Fruit fly (Drosophila melanogaster) whole organism, embryonic: Measurements from ENCODE around the gene Irp-1B.

Experiments
- Atf3 ChIP-seq: fragments of 200-800 bp; sonication (Bioruptor generic); optimal IDR thresholded peaks from 3 replicates; lab custom pipeline; 2016; ENCODE audit warnings: missing biosample characterization, missing genetic modification characterization
- CG10543 ChIP-seq: fragments of 200-800 bp; sonication (Bioruptor generic); optimal IDR thresholded peaks from 3 replicates; lab custom pipeline; 2017; ENCODE audit warnings: missing biosample characterization, mild to moderate bottlenecking, missing genetic modification characterization, moderate library complexity
- CG11398 ChIP-seq: fragments of 200-800 bp; sonication (Bioruptor generic); optimal IDR thresholded peaks from 2 replicates; lab custom pipeline; 2016; ENCODE audit warnings: missing biosample characterization, missing genetic modification characterization
- CG12299 ChIP-seq: fragments of 200-800 bp; sonication (Bioruptor generic); optimal IDR thresholded peaks from 2 replicates; lab custom pipeline; 2018; ENCODE audit warnings: missing biosample characterization, mild to moderate bottlenecking, missing genetic modification characterization
- CG12391 ChIP-seq: fragments of 200-800 bp; sonication (Bioruptor generic); optimal IDR thresholded peaks from 3 replicates; lab custom pipeline; 2018; ENCODE audit warnings: missing biosample characterization, mild to moderate bottlenecking, missing genetic modification characterization, moderate library complexity
- CG12659 ChIP-seq: fragments of 200-800 bp; sonication (Bioruptor generic); optimal IDR thresholded peaks from 3 replicates; lab custom pipeline; 2017; ENCODE audit warnings: mild to moderate bottlenecking, missing biosample characterization, missing genetic modification reagents, missing genetic modification characterization
- CG15514 ChIP-seq: fragments of 200-800 bp; sonication (Bioruptor generic); optimal IDR thresholded peaks from 3 replicates; lab custom pipeline; 2017; ENCODE audit warnings: missing biosample characterization, missing genetic modification characterization, mild to moderate bottlenecking, moderate library complexity, missing genetic modification reagents
- CG17186 ChIP-seq: fragments of 200-800 bp; sonication (Bioruptor generic); optimal IDR thresholded peaks from 3 replicates; lab custom pipeline; 2017; ENCODE audit warnings: missing biosample characterization, missing genetic modification reagents, missing genetic modification characterization
- CG17328 ChIP-seq: fragments of 200-800 bp; sonication (Bioruptor generic); IDR thresholded peaks from 2 replicates; pipeline ENCODE4 v1.3.6; 2022; ENCODE audit warnings: missing biosample characterization, missing genetic modification characterization
- CG17829 ChIP-seq: fragments of 200-800 bp; optimal IDR thresholded peaks from 2 replicates; lab custom pipeline; 2019; ENCODE audit warnings: missing biosample characterization, mild to moderate bottlenecking, missing genetic modification characterization, moderate library complexity
- CG18262 ChIP-seq: fragments of 200-800 bp; optimal IDR thresholded peaks from 3 replicates; lab custom pipeline; 2019; ENCODE audit warnings: missing biosample characterization, mild to moderate bottlenecking, missing genetic modification characterization, moderate library complexity
- CG2199 ChIP-seq: fragments of 200-800 bp; sonication (Bioruptor generic); IDR thresholded peaks from 3 replicates; pipeline ENCODE4 v1.3.6; 2022; ENCODE audit warnings: missing biosample characterization, missing genetic modification characterization
- CG2202 ChIP-seq: fragments of 200-800 bp; sonication (Bioruptor generic); optimal IDR thresholded peaks from 2 replicates; lab custom pipeline; 2018; ENCODE audit warnings: missing biosample characterization, mild to moderate bottlenecking, missing genetic modification characterization
- CG2678 ChIP-seq: fragments of 200-800 bp; sonication (Bioruptor generic); optimal IDR thresholded peaks from 3 replicates; lab custom pipeline; 2019; ENCODE audit warnings: missing biosample characterization, mild to moderate bottlenecking, missing genetic modification characterization, moderate library complexity
- CG2712 ChIP-seq: fragments of 200-800 bp; optimal IDR thresholded peaks from 3 replicates; lab custom pipeline; 2019; ENCODE audit warnings: missing biosample characterization, mild to moderate bottlenecking, missing genetic modification characterization, moderate library complexity
- CG31224 ChIP-seq: fragments of 200-800 bp; sonication (Bioruptor generic); IDR thresholded peaks from 2 replicates; pipeline ENCODE4 v1.3.6; 2022; ENCODE audit warnings: missing biosample characterization, missing genetic modification characterization
- CG42726 ChIP-seq: fragments of 200-800 bp; sonication (Bioruptor generic); IDR thresholded peaks from 2 replicates; pipeline ENCODE4 v1.3.6; 2022; ENCODE audit warnings: missing biosample characterization, missing genetic modification characterization; ENCODE audit not compliant: partially characterized antibody
- CG6765 ChIP-seq: fragments of 200-800 bp; sonication (Bioruptor generic); optimal IDR thresholded peaks from 3 replicates; lab custom pipeline; 2017; ENCODE audit warnings: missing biosample characterization, mild to moderate bottlenecking, missing genetic modification characterization
- CG6813 ChIP-seq: fragments of 200-800 bp; sonication (Bioruptor generic); optimal IDR thresholded peaks from 2 replicates; lab custom pipeline; 2017; ENCODE audit warnings: missing biosample characterization, missing genetic modification characterization, mild to moderate bottlenecking, moderate library complexity, missing genetic modification reagents
- CG6854 ChIP-seq: fragments of 200-800 bp; sonication (Bioruptor generic); optimal IDR thresholded peaks from 3 replicates; lab custom pipeline; 2017; ENCODE audit warnings: missing biosample characterization, mild to moderate bottlenecking, missing genetic modification characterization
- CG7556 ChIP-seq: fragments of 200-800 bp; sonication (Bioruptor generic); optimal IDR thresholded peaks from 2 replicates; lab custom pipeline; 2017; ENCODE audit warnings: missing biosample characterization, mild to moderate bottlenecking, missing genetic modification characterization
- CG7745 ChIP-seq: fragments of 200-800 bp; sonication (Bioruptor generic); optimal IDR thresholded peaks from 2 replicates; lab custom pipeline; 2018; ENCODE audit warnings: missing biosample characterization, mild to moderate bottlenecking, missing genetic modification characterization, moderate library complexity
- CG8290 ChIP-seq, 3 experiments: fragments of 200-800 bp; sonication (Bioruptor generic); optimal IDR thresholded peaks; 2 replicates each; lab custom pipeline; 2016 to 2019; ENCODE audit warnings: missing biosample characterization in 3 of 3, missing genetic modification characterization in 3 of 3, mild to moderate bottlenecking in 2 of 3, moderate library complexity in 1 of 3
- CG9727 ChIP-seq: fragments of 200-800 bp; sonication (Bioruptor generic); optimal IDR thresholded peaks from 3 replicates; lab custom pipeline; 2017; ENCODE audit warnings: missing biosample characterization, mild to moderate bottlenecking, missing genetic modification characterization
- Dad ChIP-seq: fragments of 200-800 bp; sonication (Bioruptor generic); optimal IDR thresholded peaks from 3 replicates; lab custom pipeline; 2016; ENCODE audit warnings: missing biosample characterization, missing genetic modification characterization
- Hr51 ChIP-seq, 2 experiments: fragments of 200-800 bp; sonication (Bioruptor generic); optimal IDR thresholded peaks; 2 replicates in 1 of 2; 3 replicates in 1 of 2; lab custom pipeline; 2016 to 2018; ENCODE audit warnings: missing biosample characterization in 2 of 2, missing genetic modification characterization in 2 of 2, mild to moderate bottlenecking in 1 of 2, moderate library complexity in 1 of 2
- Lpt ChIP-seq: fragments of >200 bp; optimal IDR thresholded peaks from 2 replicates; lab custom pipeline; 2018; ENCODE audit warnings: missing biosample characterization, missing genetic modification characterization
- MTF-1 ChIP-seq: fragments of 200-800 bp; sonication (Bioruptor generic); optimal IDR thresholded peaks from 2 replicates; lab custom pipeline; 2018; ENCODE audit warnings: missing biosample characterization, mild to moderate bottlenecking, missing genetic modification characterization, borderline replicate concordance
- Myb ChIP-seq: fragments of 200-800 bp; sonication (Bioruptor generic); optimal IDR thresholded peaks from 2 replicates; lab custom pipeline; 2016; ENCODE audit warnings: missing biosample characterization, missing genetic modification characterization
- NC2β ChIP-seq: fragments of 200-800 bp; sonication (Bioruptor generic); optimal IDR thresholded peaks from 2 replicates; lab custom pipeline; 2016; ENCODE audit warnings: missing biosample characterization, missing genetic modification characterization
- Sox100B ChIP-seq: fragments of 200-800 bp; sonication (Bioruptor generic); optimal IDR thresholded peaks from 3 replicates; lab custom pipeline; 2018; ENCODE audit warnings: missing biosample characterization, mild to moderate bottlenecking, missing genetic modification characterization
- Spps ChIP-seq: fragments of 200-800 bp; sonication (Bioruptor generic); optimal IDR thresholded peaks from 2 replicates; lab custom pipeline; 2018; ENCODE audit warnings: missing biosample characterization, mild to moderate bottlenecking, missing genetic modification characterization
- Sry-β ChIP-seq: fragments of 200-800 bp; sonication (Bioruptor generic); optimal IDR thresholded peaks from 2 replicates; lab custom pipeline; 2018; ENCODE audit warnings: missing biosample characterization, mild to moderate bottlenecking, missing genetic modification characterization, moderate library complexity
- amos ChIP-seq: fragments of 200-800 bp; sonication (Bioruptor generic); IDR thresholded peaks from 2 replicates; pipeline ENCODE4 v1.3.6; 2022; ENCODE audit warnings: missing biosample characterization, missing genetic modification characterization; ENCODE audit not compliant: partially characterized antibody
- ara ChIP-seq: fragments of 200-800 bp; sonication (Bioruptor generic); IDR thresholded peaks from 2 replicates; pipeline ENCODE4 v1.3.6; 2022; ENCODE audit warnings: missing biosample characterization, missing genetic modification characterization
- crc ChIP-seq: fragments of 200-800 bp; sonication (Bioruptor generic); optimal IDR thresholded peaks from 2 replicates; lab custom pipeline; 2016; ENCODE audit warnings: missing biosample characterization, missing genetic modification characterization
- dan ChIP-seq: fragments of 200-800 bp; sonication (Bioruptor generic); IDR thresholded peaks from 2 replicates; pipeline ENCODE4 v1.3.6; 2022; ENCODE audit warnings: missing biosample characterization, missing genetic modification characterization
- dm ChIP-seq: fragments of 200-800 bp; sonication (Bioruptor generic); optimal IDR thresholded peaks from 3 replicates; lab custom pipeline; 2016; ENCODE audit warnings: missing biosample characterization, missing genetic modification characterization
- gro ChIP-seq: fragments of 200-800 bp; sonication (Bioruptor generic); optimal IDR thresholded peaks from 2 replicates; lab custom pipeline; 2016; ENCODE audit warnings: missing biosample characterization, missing genetic modification characterization
- ham ChIP-seq: fragments of 200-800 bp; sonication (Bioruptor generic); IDR thresholded peaks from 2 replicates; pipeline ENCODE4 v1.3.6; 2022; ENCODE audit warnings: missing biosample characterization, missing genetic modification characterization
- insv ChIP-seq, 2 experiments: fragments of 200-800 bp; sonication (Bioruptor generic); optimal IDR thresholded peaks; 3 replicates each; lab custom pipeline; 2016 to 2018; ENCODE audit warnings: missing biosample characterization in 2 of 2, missing genetic modification characterization in 2 of 2
- lab ChIP-seq: fragments of 200-800 bp; sonication (Bioruptor generic); optimal IDR thresholded peaks from 3 replicates; lab custom pipeline; 2017; ENCODE audit warnings: missing biosample characterization, missing genetic modification characterization, mild to moderate bottlenecking, moderate library complexity, missing genetic modification reagents
- nmo ChIP-seq: fragments of 200-800 bp; sonication (Bioruptor generic); optimal IDR thresholded peaks from 2 replicates; lab custom pipeline; 2018; ENCODE audit warnings: missing biosample characterization, mild to moderate bottlenecking, missing genetic modification characterization, moderate library complexity
- nom ChIP-seq: fragments of 200-800 bp; sonication (Bioruptor generic); optimal IDR thresholded peaks from 2 replicates; lab custom pipeline; 2017; ENCODE audit warnings: missing biosample characterization, missing genetic modification characterization, mild to moderate bottlenecking, moderate library complexity, missing genetic modification reagents
- pho ChIP-seq: fragments of 200-800 bp; sonication (Bioruptor generic); optimal IDR thresholded peaks from 2 replicates; lab custom pipeline; 2016; ENCODE audit warnings: missing biosample characterization, missing genetic modification characterization
- sc ChIP-seq, 3 experiments: fragments of >200 bp in 2 of 3; fragments of 200-800 bp in 1 of 3; sonication (Bioruptor generic) in 1 of 3; optimal IDR thresholded peaks; 2 replicates in 2 of 3; 3 replicates in 1 of 3; lab custom pipeline; 2017; ENCODE audit warnings: mild to moderate bottlenecking in 1 of 3, missing biosample characterization in 1 of 3, missing genetic modification characterization in 1 of 3, missing genetic modification reagents in 1 of 3
- scrt ChIP-seq: fragments of 200-800 bp; sonication (Bioruptor generic); optimal IDR thresholded peaks from 2 replicates; lab custom pipeline; 2018; ENCODE audit warnings: missing biosample characterization, mild to moderate bottlenecking, missing genetic modification characterization, moderate library complexity
- sqz ChIP-seq: fragments of 200-800 bp; sonication (Bioruptor generic); optimal IDR thresholded peaks from 3 replicates; lab custom pipeline; 2018; ENCODE audit warnings: missing biosample characterization, mild to moderate bottlenecking, missing genetic modification characterization
- sr ChIP-seq: fragments of 200-800 bp; sonication (Bioruptor generic); IDR thresholded peaks from 3 replicates; pipeline ENCODE4 v1.3.6; 2022; ENCODE audit warnings: missing biosample characterization, missing genetic modification characterization

The Irp-1B gene

dm6 chr3R:10377849-10378248, 34.8 kb downstream of the Irp-1B start, which contains the start of gene Rfx (continued):
- peak; percentile 30 for TF ChIP-seq CG18262 (tag; lab: Kevin White, UChicago)
- TF ChIP-seq Lpt (GFP tag; lab: Kevin White, UChicago), result no peak
- TF ChIP-seq amos (GFP tag; lab: Robert Waterston, UW), result no peak
- peak; percentile 37 for TF ChIP-seq Sox100B (GFP tag; lab: Kevin White, UChicago)
- TF ChIP-seq insv (GFP tag; optimal IDR thresholded peaks at IDR 0.05; lab: Kevin White, UChicago), result peak; percentile 95 to 98
- peak; percentile 25 for TF ChIP-seq Sry-β (GFP tag; lab: Kevin White, UChicago)
- no peak for TF ChIP-seq sr (GFP tag; lab: Robert Waterston, UW)
- no peak for TF ChIP-seq CG2199 (GFP tag; lab: Robert Waterston, UW)
- peak; percentile 79 for TF ChIP-seq Myb
- TF ChIP-seq Atf3, result no peak
- peak; percentile 6 for TF ChIP-seq pho (GFP tag; lab: Kevin White, UChicago)
- peak; percentile 6 for TF ChIP-seq CG2202 (tag; lab: Kevin White, UChicago)
- peak; percentile 26 for TF ChIP-seq CG12391 (tag; lab: Kevin White, UChicago)
- peak; percentile 44 for TF ChIP-seq gro (GFP tag; lab: Kevin White, UChicago)
- TF ChIP-seq ham (GFP tag; lab: Robert Waterston, UW), result no peak
- TF ChIP-seq CG42726 (GFP tag; lab: Robert Waterston, UW), result no peak
- TF ChIP-seq nom (GFP tag; lab: Kevin White, UChicago), result peak; percentile 55
- no peak for TF ChIP-seq CG7745
- peak; percentile 23 for TF ChIP-seq NC2β (GFP tag; lab: Kevin White, UChicago)
- TF ChIP-seq CG12299 (tag; lab: Kevin White, UChicago), result peak; percentile 57
- TF ChIP-seq CG2712 (tag; lab: Kevin White, UChicago), result peak; percentile 53
- peak; percentile 65 for TF ChIP-seq CG9727
- no peak for TF ChIP-seq MTF-1 (GFP tag; lab: Kevin White, UChicago)
- peak; percentile 69 for TF ChIP-seq CG12659
- TF ChIP-seq CG8290 (GFP tag; optimal IDR thresholded peaks at IDR 0.05; lab: Kevin White, UChicago), result no peak
- TF ChIP-seq CG8290 (tag; optimal IDR thresholded peaks at IDR 0.05; lab: Kevin White, UChicago), result peak in 1 of 2 experiments; percentile 5
- TF ChIP-seq CG31224, result no peak
- peak; percentile 72 for TF ChIP-seq sqz (GFP tag; lab: Kevin White, UChicago)
- peak; percentile 24 for TF ChIP-seq CG2678 (tag; lab: Kevin White, UChicago)
- TF ChIP-seq nmo (GFP tag; lab: Kevin White, UChicago), result peak; percentile 40
- TF ChIP-seq CG17186 (GFP tag; lab: Kevin White, UChicago), result no peak
- peak; percentile 4 for TF ChIP-seq Dad (GFP tag; lab: Kevin White, UChicago)
- peak; percentile 43 for TF ChIP-seq CG7556 (GFP tag; lab: Kevin White, UChicago)
- TF ChIP-seq CG17829 (tag; lab: Kevin White, UChicago), result peak; percentile 44
- TF ChIP-seq crc (GFP tag; lab: Kevin White, UChicago), result no peak
- peak; percentile 37 for TF ChIP-seq CG6765 (GFP tag; lab: Kevin White, UChicago)
- TF ChIP-seq CG17328 (GFP tag; lab: Robert Waterston, UW), result no peak
- TF ChIP-seq Hr51 (GFP tag; optimal IDR thresholded peaks at IDR 0.05; lab: Kevin White, UChicago), result peak in 1 of 2 experiments; percentile 26
- peak; percentile 22 for TF ChIP-seq dm (GFP tag; lab: Kevin White, UChicago)
- TF ChIP-seq dan (GFP tag; lab: Robert Waterston, UW), result no peak
- TF ChIP-seq scrt (GFP tag; lab: Kevin White, UChicago), result peak; percentile 63
- peak; percentile 38 for TF ChIP-seq lab
- no peak for TF ChIP-seq ara (GFP tag; lab: Robert Waterston, UW)
- TF ChIP-seq CG6854 (GFP tag; lab: Kevin White, UChicago), result no peak
- TF ChIP-seq CG6813 (GFP tag; lab: Kevin White, UChicago), result peak; percentile 50
- TF ChIP-seq sc (optimal IDR thresholded peaks at IDR 0.05; lab: Kevin White, UChicago), result no peak
- TF ChIP-seq sc (GFP tag; optimal IDR thresholded peaks at IDR 0.05; lab: Kevin White, UChicago), result no peak
- peak; percentile 63 for TF ChIP-seq CG15514
- no peak for TF ChIP-seq Spps
- peak; percentile 53 for TF ChIP-seq CG10543 (GFP tag; lab: Kevin White, UChicago)
- peak; percentile 28 for TF ChIP-seq CG11398 (GFP tag; lab: Kevin White, UChicago)
